Worm (Caenorhabditis elegans) whole organism, dauer: ENCODE results near the gene marc-1.

ENCODE experiments used
- unc-62 ChIP-seq: sonication (generic microtip); optimal IDR thresholded peaks from 2 replicates; lab custom pipeline; 2017; ENCODE audit warnings: missing biosample characterization, missing genetic modification reagents, missing genetic modification characterization

marc-1 gene

ce11 chrV:9753554-9753953 is 14.1 kb downstream of the marc-1 start:
- TF ChIP-seq unc-62 (GFP tag; lab: Kevin White, UChicago), result no peak

ce11 chrV:9754459-9754858 is 15.0 kb downstream of the marc-1 start, which contains the start of gene F58E6.5:
Gene F58E6.5 (minus strand): TSS chrV:9754559.
- TF ChIP-seq unc-62 (GFP tag; lab: Kevin White, UChicago), result no peak

- TF ChIP-seq unc-62 (GFP tag; lab: Kevin White, UChicago), result no peak
Observed at ce11 chrV:9755725-9756124, 16.2 kb downstream of the marc-1 start, which contains the start of gene F58E6.8. Gene F58E6.8 (minus strand): TSS chrV:9755825.

ce11 chrV:9756242-9756641 is 16.7 kb downstream of the marc-1 start, which contains the start of gene hrg-3:
Gene hrg-3 (plus strand): TSS chrV:9756468.
- TF ChIP-seq unc-62 (GFP tag; lab: Kevin White, UChicago), result no peak

- no peak for TF ChIP-seq unc-62 (GFP tag; lab: Kevin White, UChicago)
Observed at ce11 chrV:9757884-9758283, 18.4 kb downstream of the marc-1 start, which contains the start of gene F58E6.11. Gene F58E6.11 (minus strand): TSS chrV:9757984.

- no peak for TF ChIP-seq unc-62 (GFP tag; lab: Kevin White, UChicago)
Observed at ce11 chrV:9758437-9758836, 18.9 kb downstream of the marc-1 start.

ce11 chrV:9763759-9764158 is 24.3 kb downstream of the marc-1 start:
- TF ChIP-seq unc-62 (GFP tag; lab: Kevin White, UChicago), result no peak

- no peak for TF ChIP-seq unc-62 (GFP tag; lab: Kevin White, UChicago)
Observed at ce11 chrV:9764552-9764951, 25.1 kb downstream of the marc-1 start.

ce11 chrV:9765622-9766021 is 26.1 kb downstream of the marc-1 start:
- no peak for TF ChIP-seq unc-62 (GFP tag; lab: Kevin White, UChicago)

ce11 chrV:9767941-9768340 is 28.4 kb downstream of the marc-1 start:
- no peak for TF ChIP-seq unc-62 (GFP tag; lab: Kevin White, UChicago)

- no peak for TF ChIP-seq unc-62 (GFP tag; lab: Kevin White, UChicago)
Observed at ce11 chrV:9768828-9769778, 29.6 kb downstream of the marc-1 start, which contains the start of gene unc-42. Gene unc-42 (minus strand): TSS chrV:9769391.

ce11 chrV:9771311-9771710 is 31.8 kb downstream of the marc-1 start:
- no peak for TF ChIP-seq unc-62 (GFP tag; lab: Kevin White, UChicago)

- no peak for TF ChIP-seq unc-62 (GFP tag; lab: Kevin White, UChicago)
Observed at ce11 chrV:9771970-9772369, 32.5 kb downstream of the marc-1 start, which contains the start of gene F46B6.2. Gene F46B6.2 (plus strand): TSS chrV:9772285.

ce11 chrV:9775734-9776133 is 36.2 kb downstream of the marc-1 start, which contains the start of gene F46B6.12:
Gene F46B6.12 (minus strand): TSS chrV:9775834.
- TF ChIP-seq unc-62 (GFP tag; lab: Kevin White, UChicago), result no peak

- no peak for TF ChIP-seq unc-62 (GFP tag; lab: Kevin White, UChicago)
Observed at ce11 chrV:9777645-9778044, 38.1 kb downstream of the marc-1 start, which contains the start of gene smg-4. Gene smg-4 (minus strand): TSS chrV:9777745.

ce11 chrV:9779418-9779817 is 39.9 kb downstream of the marc-1 start, which contains the start of gene F46B6.4:
Gene F46B6.4 (minus strand): TSS chrV:9779518.
- TF ChIP-seq unc-62 (GFP tag; lab: Kevin White, UChicago), result no peak
